Fruit fly (Drosophila melanogaster) whole organism, embryonic: ENCODE results near the gene CIA30.

ENCODE experiments used
- Bgb ChIP-seq: fragments of 200-800 bp; sonication (Bioruptor generic); IDR thresholded peaks from 2 replicates; pipeline ENCODE4 v1.3.6; 2022; ENCODE audit warnings: missing biosample characterization, missing genetic modification characterization; ENCODE audit not compliant: partially characterized antibody
- CG10366 ChIP-seq: fragments of 200-800 bp; sonication (Bioruptor generic); IDR thresholded peaks from 2 replicates; pipeline ENCODE4 v1.3.6; 2022; ENCODE audit warnings: missing biosample characterization, missing genetic modification characterization
- CG10543 ChIP-seq: fragments of 200-800 bp; sonication (Bioruptor generic); optimal IDR thresholded peaks from 3 replicates; lab custom pipeline; 2017; ENCODE audit warnings: missing biosample characterization, mild to moderate bottlenecking, missing genetic modification characterization, moderate library complexity
- CG10654 ChIP-seq: fragments of 200-800 bp; sonication (Bioruptor generic); optimal IDR thresholded peaks from 2 replicates; lab custom pipeline; 2016; ENCODE audit warnings: missing biosample characterization, missing genetic modification characterization
- CG11504 ChIP-seq: fragments of 200-800 bp; sonication (Bioruptor generic); optimal IDR thresholded peaks from 3 replicates; lab custom pipeline; 2019; ENCODE audit warnings: missing biosample characterization, mild to moderate bottlenecking, missing genetic modification characterization, moderate library complexity
- CG12299 ChIP-seq: fragments of 200-800 bp; sonication (Bioruptor generic); optimal IDR thresholded peaks from 2 replicates; lab custom pipeline; 2018; ENCODE audit warnings: missing biosample characterization, mild to moderate bottlenecking, missing genetic modification characterization
- CG1233 ChIP-seq: fragments of 200-800 bp; sonication (Bioruptor generic); optimal IDR thresholded peaks from 4 replicates; lab custom pipeline; 2018; ENCODE audit warnings: missing biosample characterization, mild to moderate bottlenecking, missing genetic modification characterization
- CG13296 ChIP-seq: fragments of 200-800 bp; sonication (Bioruptor generic); optimal IDR thresholded peaks from 3 replicates; lab custom pipeline; 2018; ENCODE audit warnings: missing biosample characterization, mild to moderate bottlenecking, missing genetic modification characterization
- CG13424 ChIP-seq: fragments of 200-800 bp; sonication (Bioruptor generic); optimal IDR thresholded peaks from 2 replicates; lab custom pipeline; 2019; ENCODE audit warnings: missing biosample characterization, mild to moderate bottlenecking, missing genetic modification characterization, moderate library complexity
- CG13894 ChIP-seq: fragments of 200-800 bp; sonication (Bioruptor generic); optimal IDR thresholded peaks from 3 replicates; lab custom pipeline; 2018; ENCODE audit warnings: missing biosample characterization, mild to moderate bottlenecking, missing genetic modification characterization, moderate library complexity
- CG1647 ChIP-seq: fragments of 200-800 bp; sonication (Bioruptor generic); optimal IDR thresholded peaks from 3 replicates; lab custom pipeline; 2016; ENCODE audit warnings: missing biosample characterization, missing genetic modification characterization
- CG16779 ChIP-seq: fragments of 200-800 bp; sonication (Bioruptor generic); IDR thresholded peaks from 2 replicates; pipeline ENCODE4 v1.3.6; 2022; ENCODE audit warnings: missing biosample characterization, missing genetic modification characterization
- CG17829 ChIP-seq: fragments of 200-800 bp; optimal IDR thresholded peaks from 2 replicates; lab custom pipeline; 2019; ENCODE audit warnings: missing biosample characterization, mild to moderate bottlenecking, missing genetic modification characterization, moderate library complexity
- CG30403 ChIP-seq: fragments of 200-800 bp; sonication (Bioruptor generic); optimal IDR thresholded peaks from 3 replicates; lab custom pipeline; 2016; ENCODE audit warnings: missing biosample characterization, missing genetic modification characterization
- CG31441 ChIP-seq: fragments of 200-800 bp; sonication (Bioruptor generic); IDR thresholded peaks from 2 replicates; pipeline ENCODE4 v1.3.6; 2022; ENCODE audit warnings: missing biosample characterization, missing genetic modification characterization
- CG33557 ChIP-seq: fragments of 200-800 bp; sonication (Bioruptor generic); optimal IDR thresholded peaks from 2 replicates; lab custom pipeline; 2019; ENCODE audit warnings: missing biosample characterization, mild to moderate bottlenecking, missing genetic modification characterization, moderate library complexity
- CG34224 ChIP-seq: fragments of 200-800 bp; sonication (Bioruptor generic); IDR thresholded peaks from 3 replicates; pipeline ENCODE4 v1.3.6; 2022; ENCODE audit warnings: missing biosample characterization, missing genetic modification characterization; ENCODE audit not compliant: partially characterized antibody
- CG7372 ChIP-seq: fragments of 200-800 bp; sonication (Bioruptor generic); IDR thresholded peaks from 2 replicates; pipeline ENCODE4 v1.3.6; 2022; ENCODE audit warnings: missing biosample characterization, missing genetic modification characterization
- CG7963 ChIP-seq: fragments of 200-800 bp; sonication (Bioruptor generic); IDR thresholded peaks from 3 replicates; pipeline ENCODE4 v1.3.6; 2022; ENCODE audit warnings: missing biosample characterization, missing genetic modification characterization; ENCODE audit not compliant: partially characterized antibody
- CG9932 ChIP-seq: fragments of 200-800 bp; sonication (Bioruptor generic); IDR thresholded peaks from 2 replicates; pipeline ENCODE4 v1.3.6; 2022; ENCODE audit warnings: missing biosample characterization, missing genetic modification characterization
- Ets65A ChIP-seq: fragments of 200-800 bp; sonication (Bioruptor generic); peaks from one replicate; lab custom pipeline; 2016; ENCODE audit warnings: missing biosample characterization, missing genetic modification characterization
- Ets97D ChIP-seq: fragments of 200-800 bp; sonication (Bioruptor generic); optimal IDR thresholded peaks from 3 replicates; lab custom pipeline; 2016; ENCODE audit warnings: missing biosample characterization, missing genetic modification characterization
- Hr51 ChIP-seq, 2 experiments: fragments of 200-800 bp; sonication (Bioruptor generic); optimal IDR thresholded peaks; 2 replicates in 1 of 2; 3 replicates in 1 of 2; lab custom pipeline; 2016 to 2018; ENCODE audit warnings: missing biosample characterization in 2 of 2, missing genetic modification characterization in 2 of 2, mild to moderate bottlenecking in 1 of 2, moderate library complexity in 1 of 2
- Lim3 ChIP-seq: fragments of 200-800 bp; sonication (Bioruptor generic); IDR thresholded peaks from 2 replicates; pipeline ENCODE4 v1.3.6; 2022; ENCODE audit warnings: missing biosample characterization, missing genetic modification characterization
- MBD-R2 ChIP-seq: fragments of 200-800 bp; sonication (Bioruptor generic); IDR thresholded peaks from 2 replicates; pipeline ENCODE4 v1.3.6; 2022; ENCODE audit warnings: missing biosample characterization, missing genetic modification characterization
- Nf-YA ChIP-seq: fragments of 200-800 bp; sonication (Bioruptor generic); IDR thresholded peaks from 2 replicates; pipeline ENCODE4 v1.3.6; 2022; ENCODE audit warnings: missing biosample characterization, missing genetic modification characterization
- Nf-YB ChIP-seq: fragments of 200-800 bp; sonication (Bioruptor generic); optimal IDR thresholded peaks from 3 replicates; lab custom pipeline; 2019; ENCODE audit warnings: missing biosample characterization, mild to moderate bottlenecking, missing genetic modification characterization, moderate library complexity
- Ssrp ChIP-seq: fragments of 200-800 bp; sonication (Bioruptor generic); optimal IDR thresholded peaks from 2 replicates; lab custom pipeline; 2018; ENCODE audit warnings: missing biosample characterization, mild to moderate bottlenecking, missing genetic modification characterization, moderate library complexity
- TFAM ChIP-seq: fragments of 200-800 bp; sonication (Bioruptor generic); optimal IDR thresholded peaks from 2 replicates; lab custom pipeline; 2017; ENCODE audit warnings: missing biosample characterization, missing genetic modification characterization, inconsistent platforms
- YL-1 ChIP-seq: fragments of 200-800 bp; sonication (Bioruptor generic); optimal IDR thresholded peaks from 3 replicates; lab custom pipeline; 2017; ENCODE audit warnings: missing biosample characterization, mild to moderate bottlenecking, missing genetic modification characterization
- az2 ChIP-seq: fragments of 200-800 bp; sonication (Bioruptor generic); optimal IDR thresholded peaks from 3 replicates; lab custom pipeline; 2016; ENCODE audit warnings: missing biosample characterization, missing genetic modification characterization
- bbx ChIP-seq: fragments of 200-800 bp; sonication (Bioruptor generic); IDR thresholded peaks from 2 replicates; pipeline ENCODE4 v1.3.6; 2022; ENCODE audit warnings: missing biosample characterization, missing genetic modification characterization; ENCODE audit not compliant: partially characterized antibody
- chif ChIP-seq, 2 experiments: fragments of 200-800 bp; sonication (Bioruptor generic); optimal IDR thresholded peaks; 3 replicates each; lab custom pipeline; 2016; ENCODE audit warnings: missing biosample characterization in 2 of 2, missing genetic modification characterization in 2 of 2
- cwo ChIP-seq: fragments of 200-800 bp; sonication (Bioruptor generic); optimal IDR thresholded peaks from 3 replicates; lab custom pipeline; 2017; ENCODE audit warnings: missing biosample characterization, missing genetic modification characterization, mild to moderate bottlenecking, moderate library complexity, missing genetic modification reagents
- exex ChIP-seq: fragments of 200-800 bp; sonication (Bioruptor generic); optimal IDR thresholded peaks from 4 replicates; lab custom pipeline; 2018; ENCODE audit warnings: missing biosample characterization, mild to moderate bottlenecking, missing genetic modification characterization, moderate library complexity
- gem ChIP-seq: fragments of 200-800 bp; sonication (Bioruptor generic); optimal IDR thresholded peaks from 2 replicates; lab custom pipeline; 2019; ENCODE audit warnings: missing biosample characterization, mild to moderate bottlenecking, missing genetic modification characterization, moderate library complexity
- grau ChIP-seq: fragments of 200-800 bp; optimal IDR thresholded peaks from 3 replicates; lab custom pipeline; 2019; ENCODE audit warnings: missing biosample characterization, mild to moderate bottlenecking, missing genetic modification characterization, moderate library complexity
- gsb-n ChIP-seq: fragments of 200-800 bp; sonication (Bioruptor generic); optimal IDR thresholded peaks from 3 replicates; lab custom pipeline; 2018; ENCODE audit warnings: missing biosample characterization, mild to moderate bottlenecking, missing genetic modification characterization
- kah ChIP-seq: fragments of 200-800 bp; sonication (Bioruptor generic); optimal IDR thresholded peaks from 2 replicates; lab custom pipeline; 2018; ENCODE audit warnings: missing biosample characterization, mild to moderate bottlenecking, missing genetic modification characterization
- pho ChIP-seq: fragments of 200-800 bp; sonication (Bioruptor generic); optimal IDR thresholded peaks from 2 replicates; lab custom pipeline; 2016; ENCODE audit warnings: missing biosample characterization, missing genetic modification characterization
- prd ChIP-seq, 3 experiments: fragments of >200 bp in 2 of 3; fragments of 200-800 bp in 1 of 3; sonication (Bioruptor generic) in 1 of 3; optimal IDR thresholded peaks in 2 of 3; IDR thresholded peaks in 1 of 3; 2 replicates in 2 of 3; 3 replicates in 1 of 3; pipeline versions ENCODE4 v1.3.6 to Lab custom; 2017 to 2022; ENCODE audit warnings: missing biosample characterization in 1 of 3, missing genetic modification characterization in 1 of 3
- row ChIP-seq: fragments of 200-800 bp; sonication (Bioruptor generic); IDR thresholded peaks from 3 replicates; pipeline ENCODE4 v1.3.6; 2022; ENCODE audit warnings: missing biosample characterization, missing genetic modification characterization
- scrt ChIP-seq: fragments of 200-800 bp; sonication (Bioruptor generic); optimal IDR thresholded peaks from 2 replicates; lab custom pipeline; 2018; ENCODE audit warnings: missing biosample characterization, mild to moderate bottlenecking, missing genetic modification characterization, moderate library complexity
- sens ChIP-seq: fragments of 200-800 bp; sonication (Bioruptor generic); peaks from one replicate; lab custom pipeline; 2016; ENCODE audit warnings: missing biosample characterization, missing genetic modification characterization
- sens-2 ChIP-seq: fragments of 200-800 bp; sonication (Bioruptor generic); IDR thresholded peaks from 2 replicates; pipeline ENCODE4 v1.3.6; 2022; ENCODE audit warnings: missing biosample characterization, missing genetic modification characterization
- slou ChIP-seq: fragments of 200-800 bp; sonication (Bioruptor generic); optimal IDR thresholded peaks from 3 replicates; lab custom pipeline; 2016; ENCODE audit warnings: missing biosample characterization, missing genetic modification characterization
- tll ChIP-seq, 2 experiments: fragments of 200-800 bp in 1 of 2; fragments of >200 bp in 1 of 2; sonication (Bioruptor generic) in 1 of 2; optimal IDR thresholded peaks; 2 replicates each; lab custom pipeline; 2017 to 2019; ENCODE audit warnings: missing biosample characterization in 2 of 2, missing genetic modification characterization in 2 of 2, mild to moderate bottlenecking in 1 of 2, moderate library complexity in 1 of 2
- toy ChIP-seq: fragments of 200-800 bp; sonication (Bioruptor generic); IDR thresholded peaks from 2 replicates; pipeline ENCODE4 v1.3.6; 2022; ENCODE audit warnings: missing biosample characterization, missing genetic modification characterization
- zfh1 ChIP-seq: fragments of 200-800 bp; sonication (Bioruptor generic); IDR thresholded peaks from 3 replicates; pipeline ENCODE4 v1.3.6; 2022; ENCODE audit warnings: missing biosample characterization, missing genetic modification characterization
- zfh2 ChIP-seq: fragments of 200-800 bp; sonication (Bioruptor generic); optimal IDR thresholded peaks from 2 replicates; lab custom pipeline; 2016; ENCODE audit warnings: missing biosample characterization, missing genetic modification characterization

CIA30 gene

dm6 chr3R:29705789-29706303, 30.9 kb upstream of the CIA30 start (continued):
- no peak for TF ChIP-seq cwo (GFP tag; lab: Kevin White, UChicago)
- peak; percentile 79 for TF ChIP-seq Nf-YB (GFP tag; lab: Kevin White, UChicago)
- peak; percentile 36 for TF ChIP-seq CG11504 (tag; lab: Kevin White, UChicago)
- no peak for TF ChIP-seq Bgb
- TF ChIP-seq CG16779, result no peak
- TF ChIP-seq kah (GFP tag; lab: Kevin White, UChicago), result no peak
- TF ChIP-seq CG13296, result no peak
- no peak for TF ChIP-seq Nf-YA (GFP tag; lab: Robert Waterston, UW)
- TF ChIP-seq Hr51 (GFP tag; optimal IDR thresholded peaks at IDR 0.05; lab: Kevin White, UChicago), result peak in 1 of 2 experiments; percentile 60
- peak; percentile 60 for TF ChIP-seq row
- no peak for TF ChIP-seq chif (GFP tag; optimal IDR thresholded peaks at IDR 0.05; lab: Kevin White, UChicago)
- no peak for TF ChIP-seq Ets97D (GFP tag; lab: Kevin White, UChicago)
- no peak for TF ChIP-seq toy (GFP tag; lab: Robert Waterston, UW)
- TF ChIP-seq CG1233 (GFP tag; lab: Kevin White, UChicago), result no peak
- TF ChIP-seq grau (tag; lab: Kevin White, UChicago), result peak; percentile 14
- TF ChIP-seq CG10543, result no peak
- no peak for TF ChIP-seq CG10654
- no peak for TF ChIP-seq Lim3 (GFP tag; lab: Robert Waterston, UW)
- TF ChIP-seq exex, result no peak
- TF ChIP-seq MBD-R2, result no peak
- TF ChIP-seq bbx, result no peak
- no peak for TF ChIP-seq CG17829 (tag; lab: Kevin White, UChicago)
- TF ChIP-seq tll (GFP tag; optimal IDR thresholded peaks at IDR 0.05; lab: Kevin White, UChicago), result no peak
- no peak for TF ChIP-seq TFAM
- TF ChIP-seq scrt (GFP tag; lab: Kevin White, UChicago), result no peak
- TF ChIP-seq CG13424, result peak; percentile 30
- TF ChIP-seq CG7372 (GFP tag; lab: Robert Waterston, UW), result no peak
- TF ChIP-seq CG30403 (GFP tag; lab: Kevin White, UChicago), result no peak
- TF ChIP-seq gem (tag; lab: Kevin White, UChicago), result peak; percentile 52
- no peak for TF ChIP-seq sens-2 (GFP tag; lab: Robert Waterston, UW)
- TF ChIP-seq CG33557 (GFP tag; lab: Kevin White, UChicago), result no peak
- no peak for TF ChIP-seq CG7963 (GFP tag; lab: Robert Waterston, UW)
- TF ChIP-seq CG13894 (tag; lab: Kevin White, UChicago), result no peak
- no peak for TF ChIP-seq pho (GFP tag; lab: Kevin White, UChicago)
- no peak for TF ChIP-seq CG9932 (GFP tag; lab: Robert Waterston, UW)
- peak; percentile 46 for TF ChIP-seq CG31441 (GFP tag; lab: Robert Waterston, UW)
- TF ChIP-seq sens (GFP tag; lab: Kevin White, UChicago), result peak; percentile 25
- no peak for TF ChIP-seq CG12299 (tag; lab: Kevin White, UChicago)
- TF ChIP-seq YL-1 (GFP tag; lab: Kevin White, UChicago), result no peak
- TF ChIP-seq az2 (GFP tag; lab: Kevin White, UChicago), result peak; percentile 15
- TF ChIP-seq slou, result no peak
- peak; percentile 30 for TF ChIP-seq Ets65A (GFP tag; lab: Kevin White, UChicago)
- no peak for TF ChIP-seq zfh2
- no peak for TF ChIP-seq CG1647
- no peak for TF ChIP-seq Ssrp (tag; lab: Kevin White, UChicago)
- no peak for TF ChIP-seq CG34224 (GFP tag; lab: Robert Waterston, UW)
- no peak for TF ChIP-seq zfh1 (GFP tag; lab: Robert Waterston, UW)
- no peak for TF ChIP-seq prd (optimal IDR thresholded peaks at IDR 0.05; lab: Kevin White, UChicago)
- no peak for TF ChIP-seq prd (GFP tag; IDR thresholded peaks at IDR 0.05; lab: Robert Waterston, UW)
- TF ChIP-seq CG10366 (GFP tag; lab: Robert Waterston, UW), result no peak
- TF ChIP-seq gsb-n, result no peak
